Fruit fly (Drosophila melanogaster): ENCODE data around the gene CG17625.

CG17625 gene

dm6 chr3R:22727857-22728256 is 41.2 kb downstream of the CG17625 start:
- TF ChIP-seq CG33017 (tag; optimal IDR thresholded peaks at IDR 0.05) (no peak), pad (GFP tag; optimal IDR thresholded peaks at IDR 0.05) (no peak), ovo (GFP tag; optimal IDR thresholded peaks at IDR 0.05) (no peak)

- TF ChIP-seq CG12768 (GFP tag; optimal IDR thresholded peaks at IDR 0.05): no peak
- TF ChIP-seq CG14711 (tag; optimal IDR thresholded peaks at IDR 0.05): no peak
- no peak for TF ChIP-seq cic (GFP tag; optimal IDR thresholded peaks at IDR 0.05)
- no peak for TF ChIP-seq toe (GFP tag; optimal IDR thresholded peaks at IDR 0.05)
- TF ChIP-seq ovo (GFP tag; optimal IDR thresholded peaks at IDR 0.05): no peak
- TF ChIP-seq CG1620 (GFP tag; optimal IDR thresholded peaks at IDR 0.05): no peak
- TF ChIP-seq CG7101 (tag; optimal IDR thresholded peaks at IDR 0.05): no peak
- no peak for TF ChIP-seq CG5204 (GFP tag; optimal IDR thresholded peaks at IDR 0.05)
- TF ChIP-seq Crg-1 (GFP tag; optimal IDR thresholded peaks at IDR 0.05): no peak
- TF ChIP-seq CG33017 (tag; optimal IDR thresholded peaks at IDR 0.05): no peak
- no peak for TF ChIP-seq kay (GFP tag; ENCODE audit: borderline replicate concordance)
- no peak for TF ChIP-seq cnc (optimal IDR thresholded peaks at IDR 0.05)
- TF ChIP-seq bab1 (GFP tag; optimal IDR thresholded peaks at IDR 0.05): no peak
These were observed 46.3 kb downstream of the CG17625 start for dm6 chr3R:22732995-22733394.

DNA sequence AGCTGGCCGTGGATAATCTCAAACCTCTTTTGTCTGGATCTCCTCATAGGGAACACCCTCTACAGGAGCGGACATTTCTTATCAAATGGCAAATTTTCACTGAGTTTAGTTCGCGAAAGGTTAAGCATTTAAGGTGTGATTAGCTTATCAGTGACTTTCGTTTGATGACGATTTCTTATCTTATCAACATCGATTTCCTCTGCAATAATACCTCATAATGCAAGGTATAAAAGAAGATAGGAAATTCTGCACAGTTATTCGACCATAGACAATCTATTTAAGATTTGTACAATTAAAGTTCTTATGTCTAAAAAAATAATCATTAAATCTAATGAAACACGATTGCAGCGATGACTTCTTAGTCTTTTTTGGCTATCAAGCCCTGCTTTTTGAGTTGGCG is 47.1 kb downstream of the CG17625 start, which contains the start of gene Takl2:
TSS of gene Takl2 (minus strand) at position 101 of the 400 bp plus-strand sequence.
- TF ChIP-seq ovo (GFP tag; optimal IDR thresholded peaks at IDR 0.05): no peak
- TF ChIP-seq cic (GFP tag; optimal IDR thresholded peaks at IDR 0.05): no peak
- no peak for TF ChIP-seq Hr96 (GFP tag; optimal IDR thresholded peaks at IDR 0.05)
- no peak for TF ChIP-seq bab1 (GFP tag; optimal IDR thresholded peaks at IDR 0.05)
- no peak for TF ChIP-seq cnc (optimal IDR thresholded peaks at IDR 0.05)
- no peak for TF ChIP-seq Clk (GFP tag; optimal IDR thresholded peaks at IDR 0.05)
- TF ChIP-seq tj (GFP tag; optimal IDR thresholded peaks at IDR 0.05): no peak
- TF ChIP-seq CG7045 (GFP tag; optimal IDR thresholded peaks at IDR 0.05): no peak

Data from whole organism, adult.